Fruit fly (Drosophila melanogaster) whole organism: ENCODE data around the gene CG13689.

Experiments used
- CG8478 ChIP-seq: fragments of >200 bp; optimal IDR thresholded peaks from 2 replicates; lab custom pipeline; 2018; ENCODE audit warnings: inconsistent platforms
- Dll ChIP-seq: fragments of >200 bp; optimal IDR thresholded peaks from 2 replicates; lab custom pipeline; 2017
- EcR ChIP-seq, 2 experiments: fragments of >200 bp; optimal IDR thresholded peaks; 2 replicates each; lab custom pipeline; 2017; ENCODE audit warnings: missing biosample characterization in 2 of 2, missing genetic modification characterization in 2 of 2, missing genetic modification reagents in 2 of 2
- pan ChIP-seq: fragments of >200 bp; optimal IDR thresholded peaks from 2 replicates; lab custom pipeline; 2017
- psq ChIP-seq: fragments of >200 bp; optimal IDR thresholded peaks from 2 replicates; lab custom pipeline; 2017
- usp ChIP-seq: fragments of >200 bp; optimal IDR thresholded peaks from 2 replicates; lab custom pipeline; 2017; ENCODE audit warnings: missing biosample characterization, missing genetic modification characterization, mixed read lengths

The CG13689 gene

dm6 chr2L:594048-594447, 8.6 kb upstream of the CG13689 start:
- no peak for TF ChIP-seq psq
- no peak for TF ChIP-seq CG8478 (lab: Kevin White, UChicago)
- no peak for TF ChIP-seq EcR (GFP tag; optimal IDR thresholded peaks at IDR 0.05; lab: Kevin White, UChicago)
- no peak for TF ChIP-seq pan
- no peak for TF ChIP-seq usp (GFP tag; lab: Kevin White, UChicago)
- no peak for TF ChIP-seq Dll

dm6 chr2L:594635-595384, 7.8 kb upstream of the CG13689 start, which contains the start of gene Gsc:
Gsc (minus strand) TSS chr2L:594685.
- no peak for TF ChIP-seq Dll
- TF ChIP-seq usp (GFP tag; lab: Kevin White, UChicago) = no peak
- no peak for TF ChIP-seq EcR (GFP tag; optimal IDR thresholded peaks at IDR 0.05; lab: Kevin White, UChicago)
- no peak for TF ChIP-seq psq
- no peak for TF ChIP-seq CG8478 (lab: Kevin White, UChicago)
- no peak for TF ChIP-seq pan

DNA sequence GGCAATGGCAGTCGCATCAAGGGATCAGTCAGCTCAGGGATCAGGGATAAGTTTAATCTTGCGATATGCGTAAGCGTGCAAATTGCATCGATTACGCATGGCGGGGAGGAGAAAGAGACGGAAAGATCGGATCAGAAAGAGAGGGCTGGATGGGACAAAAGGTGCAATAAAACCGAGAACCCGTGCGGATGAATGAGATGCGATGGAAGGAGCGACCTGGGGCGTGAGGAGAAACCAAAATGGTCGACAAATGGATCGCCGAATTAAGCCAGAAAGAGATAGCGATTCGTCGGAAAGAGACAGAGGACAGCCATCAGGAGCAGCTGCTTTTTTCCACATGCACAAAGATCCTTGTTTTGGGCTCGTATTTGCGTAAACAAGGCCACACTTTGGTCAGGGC, 4.8 kb upstream of the CG13689 start:
- TF ChIP-seq pan (no peak), usp (GFP tag; lab: Kevin White, UChicago) (no peak), EcR (GFP tag; optimal IDR thresholded peaks at IDR 0.05; lab: Kevin White, UChicago) (no peak), Dll (no peak)

dm6 chr2L:601848-602247, 765 bp upstream of the CG13689 start:
- TF ChIP-seq Dll (no peak), EcR (GFP tag; optimal IDR thresholded peaks at IDR 0.05; lab: Kevin White, UChicago) (no peak), CG8478 (lab: Kevin White, UChicago) (no peak), psq (no peak), pan (no peak), usp (GFP tag; lab: Kevin White, UChicago) (no peak)

DNA sequence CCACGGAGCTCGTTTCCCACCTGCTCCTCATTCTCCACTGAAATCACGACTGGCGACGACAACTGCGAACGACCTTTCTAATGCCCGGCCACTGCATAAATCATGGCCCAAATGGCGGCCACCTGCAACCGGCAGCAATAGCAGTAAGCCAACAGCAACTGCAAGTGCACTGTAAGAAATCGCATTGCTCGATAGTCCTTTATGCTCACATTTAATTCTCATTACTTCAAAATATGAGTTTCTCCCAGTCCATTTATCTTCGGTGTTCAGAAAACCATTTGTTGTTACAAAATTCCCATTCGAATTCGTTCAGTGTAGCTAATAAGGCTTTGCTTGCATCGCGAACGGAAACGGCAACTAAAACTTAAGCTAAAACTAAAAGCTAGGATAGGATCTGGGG, 1.4 kb downstream of the CG13689 start:
- TF ChIP-seq pan (no peak), psq (no peak), EcR (GFP tag; optimal IDR thresholded peaks at IDR 0.05; lab: Kevin White, UChicago) (no peak), Dll (no peak), usp (GFP tag; lab: Kevin White, UChicago) (no peak), CG8478 (lab: Kevin White, UChicago) (no peak)

dm6 chr2L:606165-606564, 3.6 kb downstream of the CG13689 start:
- no peak for TF ChIP-seq CG8478 (lab: Kevin White, UChicago)
- TF ChIP-seq usp (GFP tag; lab: Kevin White, UChicago) = no peak
- TF ChIP-seq EcR (GFP tag; optimal IDR thresholded peaks at IDR 0.05; lab: Kevin White, UChicago) = no peak
- TF ChIP-seq Dll = no peak
- no peak for TF ChIP-seq psq
- TF ChIP-seq pan = no peak

dm6 chr2L:606952-607351, 4.3 kb downstream of the CG13689 start:
- TF ChIP-seq CG8478 (lab: Kevin White, UChicago) (no peak), EcR (GFP tag; optimal IDR thresholded peaks at IDR 0.05; lab: Kevin White, UChicago) (no peak), Dll (no peak), pan (no peak), psq (no peak), usp (GFP tag; lab: Kevin White, UChicago) (no peak)

dm6 chr2L:608143-608542, 5.5 kb downstream of the CG13689 start:
- TF ChIP-seq pan = no peak

- no peak for TF ChIP-seq pan
- no peak for TF ChIP-seq Dll
- TF ChIP-seq usp (GFP tag; lab: Kevin White, UChicago) = no peak
- TF ChIP-seq psq = no peak
- TF ChIP-seq CG8478 (lab: Kevin White, UChicago) = no peak
- TF ChIP-seq EcR (GFP tag; optimal IDR thresholded peaks at IDR 0.05; lab: Kevin White, UChicago) = no peak
Measured at dm6 chr2L:609497-609896, 6.9 kb downstream of the CG13689 start.

DNA sequence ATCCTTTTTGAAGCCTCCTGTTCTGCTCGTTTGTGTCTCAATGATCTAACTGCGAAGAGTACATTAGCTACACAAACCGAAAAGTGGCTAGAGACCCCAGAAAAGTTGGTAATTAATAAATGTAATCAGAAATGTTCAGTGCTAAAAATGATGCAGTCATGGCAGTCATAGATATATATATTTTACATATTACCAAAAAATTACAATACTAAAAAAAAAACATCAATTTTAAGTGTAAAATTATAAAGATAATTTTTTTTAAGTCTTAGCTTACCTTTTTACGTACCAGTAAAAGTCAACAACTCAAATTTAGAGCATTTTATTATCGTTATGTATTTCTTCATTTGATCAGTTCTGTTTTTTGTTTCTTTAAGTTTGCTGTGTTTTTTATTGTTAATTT, 10.2 kb downstream of the CG13689 start:
- TF ChIP-seq pan = no peak
- TF ChIP-seq EcR (GFP tag; optimal IDR thresholded peaks at IDR 0.05; lab: Kevin White, UChicago) = no peak
- TF ChIP-seq CG8478 (lab: Kevin White, UChicago) = no peak
- no peak for TF ChIP-seq usp (GFP tag; lab: Kevin White, UChicago)
- no peak for TF ChIP-seq Dll

DNA sequence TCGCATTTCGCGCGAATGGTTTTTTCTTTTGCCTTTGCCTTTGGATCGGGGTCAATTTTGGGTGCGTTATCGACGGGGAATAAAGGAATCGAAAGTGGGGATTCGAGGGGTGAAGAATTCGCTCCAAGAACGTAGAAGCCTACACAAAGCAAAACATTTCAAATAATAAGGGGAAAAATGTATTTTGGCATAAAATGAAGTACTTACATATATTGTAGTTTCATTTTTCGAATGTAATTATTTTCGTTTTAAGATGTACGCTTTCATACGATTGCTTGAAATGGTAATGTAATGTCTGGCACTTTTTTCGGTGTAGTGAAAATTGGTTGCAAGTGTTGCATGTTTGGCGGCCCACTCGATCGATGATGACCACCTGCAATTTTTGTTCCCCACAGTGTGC, 12.4 kb downstream of the CG13689 start:
- TF ChIP-seq EcR (GFP tag; optimal IDR thresholded peaks at IDR 0.05; lab: Kevin White, UChicago) (no peak), CG8478 (lab: Kevin White, UChicago) (no peak), Dll (no peak), usp (GFP tag; lab: Kevin White, UChicago) (no peak), psq (no peak), pan (no peak)

dm6 chr2L:619739-620138, 17.1 kb downstream of the CG13689 start:
- TF ChIP-seq CG8478 (lab: Kevin White, UChicago) (no peak), psq (no peak), EcR (GFP tag; optimal IDR thresholded peaks at IDR 0.05; lab: Kevin White, UChicago) (no peak), usp (GFP tag; lab: Kevin White, UChicago) (no peak), Dll (no peak), pan (no peak)

- TF ChIP-seq pan (no peak), Dll (no peak), CG8478 (lab: Kevin White, UChicago) (no peak), psq (no peak), EcR (GFP tag; optimal IDR thresholded peaks at IDR 0.05; lab: Kevin White, UChicago) (no peak), usp (GFP tag; lab: Kevin White, UChicago) (no peak)
Measured at dm6 chr2L:621101-621500, 18.5 kb downstream of the CG13689 start, which contains the start of gene lectin-21Cb. lectin-21Cb (minus strand) TSS chr2L:621201.
